Fruit fly (Drosophila melanogaster) Kc167 (cell line): ENCODE measurements around the gene CG14401.

Source experiments
- Myc ChIP-seq: fragments of >200 bp; optimal IDR thresholded peaks from 2 replicates; lab custom pipeline; 2017; ENCODE audit warnings: missing external identifiers
- Sin3A ChIP-seq: fragments of >200 bp; optimal IDR thresholded peaks from 2 replicates; lab custom pipeline; 2018; ENCODE audit warnings: missing external identifiers
- h ChIP-seq: fragments of >200 bp; optimal IDR thresholded peaks from 3 replicates; lab custom pipeline; 2018; ENCODE audit warnings: missing external identifiers
- insv ChIP-seq: fragments of >200 bp; optimal IDR thresholded peaks from 3 replicates; lab custom pipeline; 2018; ENCODE audit warnings: missing external identifiers
- psq ChIP-seq: fragments of >200 bp; optimal IDR thresholded peaks from 2 replicates; lab custom pipeline; 2017; ENCODE audit warnings: missing external identifiers
- ttk ChIP-seq: sonication (Bioruptor generic); optimal IDR thresholded peaks from 2 replicates; lab custom pipeline; 2017; ENCODE audit warnings: missing external identifiers

CG14401 gene

DNA sequence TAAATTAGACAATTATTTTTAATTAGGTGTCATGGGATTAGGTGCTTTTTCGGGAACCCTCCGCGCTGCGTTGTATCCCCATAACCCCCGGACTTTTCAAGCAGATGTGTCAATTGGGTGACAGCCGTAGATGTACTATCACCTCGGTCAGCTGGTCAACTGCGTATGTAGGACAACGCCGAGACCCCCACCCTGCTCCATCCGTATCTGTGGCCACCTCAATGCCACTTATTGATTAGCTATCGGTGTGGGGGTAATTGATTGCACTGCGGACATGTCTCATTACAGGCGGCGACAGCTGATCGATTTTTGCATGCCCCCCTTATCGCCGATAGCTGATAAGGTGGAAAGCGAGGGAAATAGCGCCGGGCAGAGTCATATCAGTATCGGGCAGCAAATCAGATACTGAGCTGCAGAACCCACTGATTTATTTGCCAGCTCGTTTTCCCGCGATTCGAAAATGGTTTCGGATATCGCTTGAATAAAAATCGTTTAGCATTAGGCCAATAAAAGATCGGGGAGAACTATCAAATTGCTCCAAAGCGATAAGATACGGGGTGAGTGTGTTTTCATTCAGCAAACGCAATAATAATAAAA is 14.1 kb downstream of the CG14401 start:
- no peak for TF ChIP-seq ttk (lab: Kevin White, UChicago)
- no peak for TF ChIP-seq Sin3A (lab: Kevin White, UChicago)
- TF ChIP-seq psq, result no peak
- TF ChIP-seq insv, result no peak
- TF ChIP-seq Myc (lab: Kevin White, UChicago), result no peak
- no peak for TF ChIP-seq h (lab: Kevin White, UChicago)

dm6 chr2L:20885889-20886507 is 16.3 kb downstream of the CG14401 start:
- TF ChIP-seq Sin3A (lab: Kevin White, UChicago), result no peak
- no peak for TF ChIP-seq h (lab: Kevin White, UChicago)

DNA sequence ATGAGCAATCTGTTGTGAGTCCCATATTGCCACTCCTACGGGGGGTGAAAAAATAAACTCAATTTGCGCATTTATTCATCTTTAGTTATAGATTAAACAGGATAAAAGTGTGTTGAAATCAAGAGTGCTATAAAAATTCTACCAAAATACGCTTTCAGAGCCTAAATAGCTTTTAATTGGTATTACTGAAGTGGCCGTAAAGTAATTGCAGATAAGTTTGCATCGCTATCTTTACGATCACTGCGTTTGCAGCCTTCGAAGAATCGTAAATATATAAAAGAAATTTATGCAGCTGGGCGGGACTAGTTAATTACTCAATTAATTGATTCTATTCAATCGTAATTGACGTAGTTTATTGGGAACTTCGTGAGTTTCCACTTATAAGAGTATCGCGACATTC is 17.6 kb downstream of the CG14401 start:
- TF ChIP-seq psq, result no peak
- no peak for TF ChIP-seq h (lab: Kevin White, UChicago)
- TF ChIP-seq ttk (lab: Kevin White, UChicago), result no peak
- TF ChIP-seq Sin3A (lab: Kevin White, UChicago), result no peak
- no peak for TF ChIP-seq insv
- TF ChIP-seq Myc (lab: Kevin White, UChicago), result no peak

DNA sequence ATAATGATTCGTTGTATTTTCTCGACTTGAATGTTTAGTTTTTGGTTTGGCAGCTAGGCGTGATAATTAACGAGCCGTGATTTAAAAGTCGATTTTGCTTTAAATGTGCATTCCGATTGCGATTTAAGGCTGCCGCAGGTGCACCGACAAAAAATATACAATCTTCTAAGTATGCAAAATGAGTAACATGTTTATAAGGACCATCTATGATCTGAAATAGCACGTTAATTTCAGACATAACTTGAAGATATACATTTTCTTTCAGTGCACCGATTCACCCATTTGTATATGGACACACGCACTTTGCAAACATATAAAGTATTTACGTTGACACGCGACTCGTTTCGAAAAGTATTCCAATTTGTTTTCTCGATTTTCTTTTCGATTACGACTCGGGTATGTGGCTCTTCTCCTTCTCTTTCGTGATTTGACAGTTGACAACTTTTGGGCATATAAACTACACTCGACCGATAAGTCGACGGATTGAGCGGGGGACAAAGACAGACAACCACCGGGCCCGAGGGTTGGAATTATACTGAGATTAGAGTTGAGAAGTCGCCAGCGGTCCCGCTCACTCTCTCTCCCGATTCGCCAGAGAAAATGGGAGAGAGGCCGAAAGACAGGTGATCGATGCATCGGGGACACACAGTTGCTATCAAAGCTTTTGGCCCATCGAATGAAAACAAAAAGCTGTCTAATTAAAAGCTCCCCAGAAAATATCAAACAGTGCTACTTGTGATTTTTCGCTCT is 20.4 kb downstream of the CG14401 start:
- TF ChIP-seq Sin3A (lab: Kevin White, UChicago) (no peak), ttk (lab: Kevin White, UChicago) (no peak), psq (no peak), insv (no peak), Myc (lab: Kevin White, UChicago) (no peak), h (lab: Kevin White, UChicago) (no peak)

DNA sequence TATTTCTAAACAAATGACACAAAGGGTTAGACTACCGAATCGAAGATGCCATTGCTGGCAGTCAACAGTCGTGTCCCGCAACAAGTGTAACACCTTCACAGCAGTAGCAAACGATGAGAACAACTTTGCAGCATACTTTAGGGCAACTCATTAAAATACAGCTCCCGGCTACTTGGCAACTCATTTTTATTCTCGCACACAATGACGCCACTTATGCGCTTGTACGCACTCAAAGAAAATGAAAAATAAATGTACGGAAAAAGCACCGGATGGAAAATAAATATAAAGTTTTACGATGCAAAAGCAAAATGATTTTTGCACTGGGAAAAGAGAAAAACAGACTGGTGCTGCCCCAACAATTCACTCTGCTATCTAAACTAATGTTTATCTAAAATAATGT is 21.5 kb downstream of the CG14401 start:
- TF ChIP-seq insv, result no peak
- TF ChIP-seq Myc (lab: Kevin White, UChicago), result no peak
- TF ChIP-seq h (lab: Kevin White, UChicago), result no peak

- no peak for TF ChIP-seq Myc (lab: Kevin White, UChicago)
- TF ChIP-seq psq, result no peak
- no peak for TF ChIP-seq h (lab: Kevin White, UChicago)
- TF ChIP-seq ttk (lab: Kevin White, UChicago), result no peak
- no peak for TF ChIP-seq insv
- no peak for TF ChIP-seq Sin3A (lab: Kevin White, UChicago)
These were observed 27.2 kb downstream of the CG14401 start for dm6 chr2L:20896681-20897341.

dm6 chr2L:20898478-20899075 is 28.9 kb downstream of the CG14401 start:
- TF ChIP-seq psq, result no peak
- TF ChIP-seq Myc (lab: Kevin White, UChicago), result no peak
- TF ChIP-seq insv, result no peak
- TF ChIP-seq ttk (lab: Kevin White, UChicago), result no peak

DNA sequence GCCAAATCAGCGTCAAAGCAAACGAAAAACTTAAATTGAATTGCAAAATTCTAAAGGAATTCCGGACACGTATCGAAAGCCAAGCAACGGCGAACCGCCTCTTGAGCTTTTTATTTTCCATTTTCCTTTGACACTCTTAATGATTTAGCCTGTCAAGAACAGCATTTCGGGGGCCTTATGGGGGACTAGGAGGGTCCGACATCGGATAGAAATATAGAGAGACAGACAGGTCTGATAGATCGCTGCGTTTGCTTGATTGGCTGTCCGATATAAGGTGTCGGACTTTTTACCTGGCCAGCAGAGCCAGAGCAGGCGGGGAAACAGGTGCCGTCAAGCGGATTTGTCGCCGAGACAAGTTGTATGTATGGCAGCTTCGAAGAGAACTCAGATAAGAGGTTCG is 34.7 kb downstream of the CG14401 start:
- no peak for TF ChIP-seq psq
- TF ChIP-seq h (lab: Kevin White, UChicago), result no peak
- TF ChIP-seq Myc (lab: Kevin White, UChicago), result no peak
- no peak for TF ChIP-seq ttk (lab: Kevin White, UChicago)
- no peak for TF ChIP-seq Sin3A (lab: Kevin White, UChicago)
- no peak for TF ChIP-seq insv

DNA sequence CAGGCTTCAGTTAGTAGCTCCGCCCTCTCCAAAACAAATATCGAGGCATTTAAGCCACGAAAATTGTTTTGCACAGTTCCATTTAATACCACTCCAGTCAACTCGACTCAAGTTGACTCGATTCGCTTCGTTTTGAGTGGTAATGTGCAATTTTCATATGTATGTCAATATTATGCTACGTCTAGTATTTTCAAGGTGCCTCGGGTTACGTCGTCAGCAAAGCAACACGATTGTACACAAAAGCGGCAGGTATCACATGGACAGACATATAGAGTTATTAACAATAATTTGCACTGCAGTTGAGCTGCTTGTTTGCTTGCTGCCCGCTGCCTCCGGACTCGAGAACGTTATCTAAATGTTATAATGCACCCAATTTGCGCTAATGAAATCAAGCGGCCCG is 35.4 kb downstream of the CG14401 start:
- TF ChIP-seq Sin3A (lab: Kevin White, UChicago) (no peak), Myc (lab: Kevin White, UChicago) (no peak)

DNA sequence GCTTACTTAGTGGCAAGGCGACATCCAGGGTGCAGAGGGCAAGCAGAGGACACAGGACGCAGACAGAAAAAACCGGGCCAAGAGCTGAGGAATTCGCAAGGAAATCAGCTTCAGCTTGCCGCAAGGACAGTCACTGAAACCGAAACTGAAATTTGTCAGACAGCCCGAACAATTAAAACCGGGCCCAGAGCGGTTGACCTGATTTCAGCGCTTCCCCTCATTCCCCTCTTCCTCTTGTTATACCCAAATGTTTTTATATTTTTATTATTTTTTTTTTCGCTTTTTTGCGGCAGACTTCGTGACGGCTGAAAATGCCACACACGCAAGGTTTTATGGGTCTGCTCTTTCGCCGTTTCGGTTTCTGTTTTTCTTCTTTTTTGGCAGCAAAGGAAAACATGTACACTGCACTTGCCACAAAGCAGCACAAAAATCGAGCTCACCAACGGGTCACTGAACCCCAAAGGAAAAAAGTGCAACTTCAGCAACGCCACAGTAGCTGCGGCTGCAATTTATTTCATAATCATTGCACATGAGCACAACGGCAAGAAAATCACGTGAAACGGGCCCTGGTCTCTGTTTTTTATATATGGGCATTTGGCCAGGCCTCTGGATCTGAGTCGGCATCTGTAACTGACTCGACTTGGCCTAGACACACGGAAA is 38.5 kb downstream of the CG14401 start:
- TF ChIP-seq ttk (lab: Kevin White, UChicago) (no peak), insv (no peak), Sin3A (lab: Kevin White, UChicago) (no peak), h (lab: Kevin White, UChicago) (no peak), Myc (lab: Kevin White, UChicago) (no peak), psq (no peak)

- no peak for TF ChIP-seq Myc (lab: Kevin White, UChicago)
- TF ChIP-seq Sin3A (lab: Kevin White, UChicago), result no peak
These were observed 39.6 kb downstream of the CG14401 start for dm6 chr2L:20909301-20909700.

dm6 chr2L:20911374-20911773 is 41.7 kb downstream of the CG14401 start:
- TF ChIP-seq h (lab: Kevin White, UChicago) (no peak), Myc (lab: Kevin White, UChicago) (no peak), Sin3A (lab: Kevin White, UChicago) (no peak)
